Fruit fly (Drosophila melanogaster) whole organism: ENCODE measurements around the gene FoxK.

Experiments used
- CG8478 ChIP-seq: fragments of >200 bp; optimal IDR thresholded peaks from 2 replicates; lab custom pipeline; 2018; ENCODE audit warnings: inconsistent platforms
- Dll ChIP-seq: fragments of >200 bp; optimal IDR thresholded peaks from 2 replicates; lab custom pipeline; 2017
- EcR ChIP-seq, 2 experiments: fragments of >200 bp; optimal IDR thresholded peaks; 2 replicates each; lab custom pipeline; 2017; ENCODE audit warnings: missing biosample characterization in 2 of 2, missing genetic modification characterization in 2 of 2, missing genetic modification reagents in 2 of 2
- psq ChIP-seq: fragments of >200 bp; optimal IDR thresholded peaks from 2 replicates; lab custom pipeline; 2017
- usp ChIP-seq: fragments of >200 bp; optimal IDR thresholded peaks from 2 replicates; lab custom pipeline; 2017; ENCODE audit warnings: missing biosample characterization, missing genetic modification characterization, mixed read lengths

DNA sequence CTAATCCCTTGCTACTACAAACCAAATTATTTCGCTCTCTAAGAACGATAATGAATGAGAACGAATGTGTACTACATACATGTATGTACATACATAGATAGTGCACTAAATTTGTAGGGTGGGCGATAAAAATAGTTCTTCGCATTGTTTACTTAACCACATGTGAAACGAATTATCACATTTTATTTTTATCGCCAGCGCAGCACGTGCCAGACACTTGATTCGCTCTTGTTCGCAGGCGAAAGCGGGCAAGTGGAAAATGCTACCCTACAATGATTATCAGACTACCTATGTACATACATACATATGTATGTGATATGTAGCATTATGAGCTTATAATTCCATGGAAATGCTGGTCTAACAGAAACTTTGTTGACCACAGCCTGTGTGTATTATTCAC lies 34.8 kb downstream of the FoxK start:
- TF ChIP-seq EcR (GFP tag; optimal IDR thresholded peaks at IDR 0.05; lab: Kevin White, UChicago) (no peak), CG8478 (lab: Kevin White, UChicago) (no peak), psq (no peak), usp (no peak), Dll (no peak)
